Fruit fly (Drosophila melanogaster): ENCODE results near the gene mRpL11.

Gene mRpL11

dm6 chr3R:14511123-14511908, at the start of gene mRpL11, which contains the start of gene HtrA2:
mRpL11 (plus strand) TSS chr3R:14511838.
HtrA2 (minus strand) TSS chr3R:14511712.
- TF ChIP-seq CTCF (optimal IDR thresholded peaks at IDR 0.05) = peak; percentile 7 to 16
- no peak for TF ChIP-seq CG8478 (optimal IDR thresholded peaks at IDR 0.05)

- TF ChIP-seq CG8478 (optimal IDR thresholded peaks at IDR 0.05) = no peak
- TF ChIP-seq CTCF (optimal IDR thresholded peaks at IDR 0.05) = no peak
Observed at dm6 chr3R:14462341-14462740, 49.3 kb upstream of the mRpL11 start.

- TF ChIP-seq CTCF (optimal IDR thresholded peaks at IDR 0.05) (no peak), CG8478 (optimal IDR thresholded peaks at IDR 0.05) (no peak)
Observed at dm6 chr3R:14462876-14463397, 48.7 kb upstream of the mRpL11 start.

dm6 chr3R:14464423-14464822, 47.2 kb upstream of the mRpL11 start:
- no peak for TF ChIP-seq CTCF (optimal IDR thresholded peaks at IDR 0.05)
- no peak for TF ChIP-seq CG8478 (optimal IDR thresholded peaks at IDR 0.05)

dm6 chr3R:14465183-14465582, 46.5 kb upstream of the mRpL11 start:
- TF ChIP-seq CTCF (optimal IDR thresholded peaks at IDR 0.05) (no peak), CG8478 (optimal IDR thresholded peaks at IDR 0.05) (no peak)

- TF ChIP-seq CTCF (optimal IDR thresholded peaks at IDR 0.05) = no peak
- TF ChIP-seq CG8478 (optimal IDR thresholded peaks at IDR 0.05) = no peak
Observed at dm6 chr3R:14466312-14466711, 45.3 kb upstream of the mRpL11 start.

- TF ChIP-seq CG8478 (optimal IDR thresholded peaks at IDR 0.05) (no peak), CTCF (optimal IDR thresholded peaks at IDR 0.05) (no peak)
Observed at dm6 chr3R:14467231-14467846, 44.3 kb upstream of the mRpL11 start.

- TF ChIP-seq CTCF (optimal IDR thresholded peaks at IDR 0.05) = no peak
- no peak for TF ChIP-seq CG8478 (optimal IDR thresholded peaks at IDR 0.05)
Observed at dm6 chr3R:14468652-14469289, 42.9 kb upstream of the mRpL11 start.

dm6 chr3R:14469724-14470123, 41.9 kb upstream of the mRpL11 start:
- TF ChIP-seq CTCF (optimal IDR thresholded peaks at IDR 0.05) (no peak), CG8478 (optimal IDR thresholded peaks at IDR 0.05) (no peak)

- no peak for TF ChIP-seq CG8478 (optimal IDR thresholded peaks at IDR 0.05)
- no peak for TF ChIP-seq CTCF (optimal IDR thresholded peaks at IDR 0.05)
Observed at dm6 chr3R:14470630-14471029, 41.0 kb upstream of the mRpL11 start.

- TF ChIP-seq CG8478 (optimal IDR thresholded peaks at IDR 0.05) (no peak), CTCF (optimal IDR thresholded peaks at IDR 0.05) (no peak)
Observed at dm6 chr3R:14471426-14471825, 40.2 kb upstream of the mRpL11 start.

- TF ChIP-seq CTCF (optimal IDR thresholded peaks at IDR 0.05) (no peak), CG8478 (optimal IDR thresholded peaks at IDR 0.05) (no peak)
Observed at dm6 chr3R:14472580-14473353, 38.9 kb upstream of the mRpL11 start.

dm6 chr3R:14473574-14473973, 38.1 kb upstream of the mRpL11 start:
- TF ChIP-seq CTCF (optimal IDR thresholded peaks at IDR 0.05) (no peak), CG8478 (optimal IDR thresholded peaks at IDR 0.05) (no peak)

dm6 chr3R:14474073-14474722, 37.4 kb upstream of the mRpL11 start:
- TF ChIP-seq CG8478 (optimal IDR thresholded peaks at IDR 0.05) (no peak), CTCF (optimal IDR thresholded peaks at IDR 0.05) (no peak)

All from S2 (cell line).